Worm (Caenorhabditis elegans): ENCODE results near the gene sysm-1.

Gene sysm-1

ce11 chrII:9128132-9128531, 45.1 kb upstream of the sysm-1 start (continued):
- TF ChIP-seq ceh-100 (GFP tag; IDR thresholded peaks at IDR 0.05) (no peak), F57C9.4 (tag; optimal IDR thresholded peaks at IDR 0.05) (no peak), tbp1 (GFP tag; optimal IDR thresholded peaks at IDR 0.05) (peak; percentile 32), mes-4 (tag; optimal IDR thresholded peaks at IDR 0.05) (no peak), bed-1 (GFP tag; IDR thresholded peaks at IDR 0.05) (no peak), chd-7 (tag; optimal IDR thresholded peaks at IDR 0.05) (peak; percentile 26), ztf-3 (GFP tag; optimal IDR thresholded peaks at IDR 0.05) (no peak), C17E4.6 (GFP tag; IDR thresholded peaks at IDR 0.05) (no peak), repo-1 (tag; optimal IDR thresholded peaks at IDR 0.05) (peak; percentile 29), attf-3 (GFP tag; conservative IDR thresholded peaks at IDR 0.05) (no peak), snpc-3.4 (tag; optimal IDR thresholded peaks at IDR 0.05) (no peak), ztf-26 (tag; optimal IDR thresholded peaks at IDR 0.05) (peak; percentile 47), T26A5.8 (tag; optimal IDR thresholded peaks at IDR 0.05) (no peak), snpc-1.1 (tag; optimal IDR thresholded peaks at IDR 0.05; ENCODE audit: insufficient read depth) (no peak), ceh-40 (GFP tag; IDR thresholded peaks at IDR 0.05) (no peak), tbx-9 (tag; optimal IDR thresholded peaks at IDR 0.05; ENCODE audit: borderline replicate concordance) (no peak), efl-1 (GFP tag; optimal IDR thresholded peaks at IDR 0.05) (no peak), hlh-12 (tag; optimal IDR thresholded peaks at IDR 0.05) (no peak), nhr-90 (tag; optimal IDR thresholded peaks at IDR 0.05) (no peak), madf-10 (tag; optimal IDR thresholded peaks at IDR 0.05) (peak; percentile 36), let-526 (GFP tag; IDR thresholded peaks at IDR 0.05) (0 out of 2 replicates have a peak, but pooled peaks have one; percentile 39), snpc-4 (GFP tag; optimal IDR thresholded peaks at IDR 0.05) (no peak), snpc-4 (tag; optimal IDR thresholded peaks at IDR 0.05) (no peak), sptf-2 (GFP tag; optimal IDR thresholded peaks at IDR 0.05) (no peak), Y53F4B.3 (GFP tag; IDR thresholded peaks at IDR 0.05) (no peak), egl-18 (GFP tag; IDR thresholded peaks at IDR 0.05) (0 out of 2 replicates have a peak, but pooled peaks have one; percentile 54), lsy-27 (tag; optimal IDR thresholded peaks at IDR 0.05; ENCODE audit: borderline replicate concordance, insufficient read depth) (no peak), ztf-22 (GFP tag; optimal IDR thresholded peaks at IDR 0.05) (no peak), aptf-3 (GFP tag; IDR thresholded peaks at IDR 0.05) (no peak), mel-28 (tag; optimal IDR thresholded peaks at IDR 0.05; ENCODE audit: borderline replicate concordance) (no peak), F52B5.7 (tag; optimal IDR thresholded peaks at IDR 0.05) (no peak), rec-8 (tag; optimal IDR thresholded peaks at IDR 0.05) (no peak), him-1 (tag; optimal IDR thresholded peaks at IDR 0.05) (no peak), C06A6.2 (GFP tag; conservative IDR thresholded peaks at IDR 0.05) (peak; percentile 53; the same call in 1 of the 2 replicates), lin-26 (GFP tag; IDR thresholded peaks at IDR 0.05) (0 out of 2 replicates have a peak, but pooled peaks have one; percentile 49), hsf-1 (GFP tag; IDR thresholded peaks at IDR 0.05) (peak; percentile 92), hmg-20 (GFP tag; IDR thresholded peaks at IDR 0.05) (no peak), ceh-79 (tag; optimal IDR thresholded peaks at IDR 0.05) (no peak), D2030.7 (GFP tag; IDR thresholded peaks at IDR 0.05) (no peak), F39B2.1 (GFP tag; IDR thresholded peaks at IDR 0.05) (no peak), T07F8.4 (tag; optimal IDR thresholded peaks at IDR 0.05) (no peak), Y56A3A.18 (GFP tag; IDR thresholded peaks at IDR 0.05) (no peak), atf-7 (tag; optimal IDR thresholded peaks at IDR 0.05) (peak; percentile 30), egrh-3 (GFP tag; IDR thresholded peaks at IDR 0.05) (no peak; the same call in 1 of the 2 replicates), F37B4.10 (GFP tag; IDR thresholded peaks at IDR 0.05) (no peak), lin-54 (GFP tag; optimal IDR thresholded peaks at IDR 0.05) (no peak), dpff-1 (tag; optimal IDR thresholded peaks at IDR 0.05) (no peak), lin-35 (GFP tag; optimal IDR thresholded peaks at IDR 0.05) (peak in 1 of 3 experiments; percentile 35), aptf-2 (GFP tag; conservative IDR thresholded peaks at IDR 0.05) (no peak)
